Worm (Caenorhabditis elegans): ENCODE measurements around the gene ZK105.13.

DNA sequence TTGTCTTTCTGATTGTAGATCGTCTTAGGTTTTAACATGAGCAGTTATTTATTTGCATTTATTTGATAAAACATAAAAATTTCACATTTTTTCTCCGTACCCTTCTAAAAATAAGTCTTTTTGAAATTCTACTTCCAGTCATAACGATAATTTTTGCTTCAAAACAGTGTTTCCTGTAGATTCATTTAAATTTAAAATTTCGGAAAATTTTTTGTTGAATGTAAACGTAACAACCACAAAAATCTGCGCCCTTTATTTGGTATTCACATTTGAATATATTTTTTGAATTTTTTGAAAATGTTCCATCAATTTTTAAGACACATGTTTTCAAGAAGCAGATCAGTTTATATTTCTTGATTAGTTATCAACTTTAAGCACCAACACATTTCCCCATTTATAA lies 32.4 kb upstream of the ZK105.13 start:
- TF ChIP-seq F13H6.1 (tag; optimal IDR thresholded peaks at IDR 0.05) (no peak), unc-39 (tag; optimal IDR thresholded peaks at IDR 0.05) (no peak), skn-1 (tag; optimal IDR thresholded peaks at IDR 0.05) (no peak), snpc-4 (tag; optimal IDR thresholded peaks at IDR 0.05) (no peak), nhr-25 (tag; optimal IDR thresholded peaks at IDR 0.05) (no peak), lin-39 (tag; optimal IDR thresholded peaks at IDR 0.05) (no peak), egl-27 (tag; optimal IDR thresholded peaks at IDR 0.05) (no peak)
